Worm (Caenorhabditis elegans) whole organism, young adult: ENCODE measurements around the gene srbc-19.
A peak's percentile ranks its signal among the peaks of the same experiment; 100 is the strongest.

ENCODE experiments used
- B0261.1 ChIP-seq: sonication (generic microtip); optimal IDR thresholded peaks from 2 replicates; lab custom pipeline; 2016; ENCODE audit warnings: mild to moderate bottlenecking, missing genetic modification characterization, moderate library complexity, missing compliant biosample characterization
- F10E7.11 ChIP-seq: sonication (generic microtip); optimal IDR thresholded peaks from 2 replicates; lab custom pipeline; 2017; ENCODE audit warnings: mild to moderate bottlenecking, missing genetic modification characterization, moderate library complexity, missing compliant biosample characterization
- F37B4.10 ChIP-seq: fragments of 200-800 bp; sonication (Bioruptor generic); IDR thresholded peaks from 2 replicates; pipeline ENCODE4 v1.3.6; 2022; ENCODE audit warnings: missing genetic modification characterization, missing compliant biosample characterization
- F49E8.2 ChIP-seq: sonication (generic microtip); optimal IDR thresholded peaks from 3 replicates; lab custom pipeline; 2017; ENCODE audit warnings: missing genetic modification characterization, mild to moderate bottlenecking, missing compliant biosample characterization, antibody characterized with exemption, moderate library complexity; ENCODE audit not compliant: insufficient read depth
- F57C9.4 ChIP-seq: sonication (generic microtip); optimal IDR thresholded peaks from 2 replicates; lab custom pipeline; 2017; ENCODE audit warnings: mild to moderate bottlenecking, missing genetic modification characterization, missing compliant biosample characterization
- K11D2.4 ChIP-seq: fragments of 200-800 bp; sonication (Bioruptor generic); IDR thresholded peaks from 2 replicates; pipeline ENCODE4 v1.3.6; 2022; ENCODE audit warnings: missing genetic modification reagents, missing genetic modification characterization, missing compliant biosample characterization
- T07F8.4 ChIP-seq: sonication (generic microtip); optimal IDR thresholded peaks from 2 replicates; lab custom pipeline; 2016; ENCODE audit warnings: mild to moderate bottlenecking, missing genetic modification characterization, moderate library complexity, missing compliant biosample characterization
- T26A5.8 ChIP-seq: sonication (generic microtip); optimal IDR thresholded peaks from 2 replicates; lab custom pipeline; 2016; ENCODE audit warnings: missing genetic modification characterization, missing compliant biosample characterization
- Y53F4B.3 ChIP-seq: fragments of 200-800 bp; sonication (Bioruptor generic); IDR thresholded peaks from 2 replicates; pipeline ENCODE4 v1.3.6; 2022; ENCODE audit warnings: missing genetic modification reagents, missing genetic modification characterization, missing compliant biosample characterization
- Y56A3A.18 ChIP-seq: fragments of 200-800 bp; sonication (Bioruptor generic); IDR thresholded peaks from 2 replicates; pipeline ENCODE4 v1.3.6; 2022; ENCODE audit warnings: missing genetic modification reagents, missing genetic modification characterization, missing compliant biosample characterization
- akir-1 ChIP-seq: fragments of 200-800 bp; sonication (Bioruptor generic); optimal IDR thresholded peaks from 2 replicates; lab custom pipeline; 2018; ENCODE audit warnings: mild to moderate bottlenecking, missing genetic modification characterization, moderate library complexity, missing compliant biosample characterization
- aptf-2 ChIP-seq: fragments of 200-800 bp; sonication (Bioruptor generic); conservative IDR thresholded peaks from 2 replicates; pipeline ENCODE4 v1.3.6; 2022; ENCODE audit warnings: missing genetic modification reagents, missing genetic modification characterization, missing compliant biosample characterization
- aptf-3 ChIP-seq: fragments of 200-800 bp; sonication (Bioruptor generic); IDR thresholded peaks from 2 replicates; pipeline ENCODE4 v1.3.6; 2022; ENCODE audit warnings: missing genetic modification characterization, missing compliant biosample characterization
- attf-5 ChIP-seq: fragments of 200-800 bp; sonication (Bioruptor generic); optimal IDR thresholded peaks from 2 replicates; lab custom pipeline; 2018; ENCODE audit warnings: mild to moderate bottlenecking, missing genetic modification characterization, missing compliant biosample characterization
- attf-6 ChIP-seq: fragments of 200-800 bp; sonication (Bioruptor generic); IDR thresholded peaks from 2 replicates; pipeline ENCODE4 v1.3.6; 2022; ENCODE audit warnings: missing genetic modification reagents, missing genetic modification characterization, missing compliant biosample characterization
- bed-1 ChIP-seq: fragments of 200-800 bp; sonication (Bioruptor generic); IDR thresholded peaks from 2 replicates; pipeline ENCODE4 v1.3.6; 2022; ENCODE audit warnings: missing genetic modification reagents, missing genetic modification characterization, missing compliant biosample characterization
- cebp-1 ChIP-seq, 2 experiments: fragments of 200-800 bp in 1 of 2; sonication (Bioruptor generic) in 1 of 2; sonication (generic microtip) in 1 of 2; IDR thresholded peaks in 1 of 2; optimal IDR thresholded peaks in 1 of 2; 2 replicates each; pipeline versions ENCODE4 v1.3.6 to Lab custom; 2017 to 2022; ENCODE audit warnings: missing compliant biosample characterization in 2 of 2, missing genetic modification characterization in 2 of 2, mild to moderate bottlenecking in 1 of 2, missing genetic modification reagents in 1 of 2, moderate library complexity in 1 of 2
- cebp-2 ChIP-seq: fragments of 200-800 bp; sonication (Bioruptor generic); IDR thresholded peaks from 2 replicates; pipeline ENCODE4 v1.3.6; 2022; ENCODE audit warnings: missing genetic modification characterization, missing compliant biosample characterization
- ceh-100 ChIP-seq: fragments of 200-800 bp; sonication (Bioruptor generic); IDR thresholded peaks from 2 replicates; pipeline ENCODE4 v1.3.6; 2022; ENCODE audit warnings: missing genetic modification reagents, missing genetic modification characterization, missing compliant biosample characterization
- ceh-40 ChIP-seq: fragments of 200-800 bp; sonication (Bioruptor generic); IDR thresholded peaks from 2 replicates; pipeline ENCODE4 v1.3.6; 2022; ENCODE audit warnings: missing genetic modification characterization, missing compliant biosample characterization
- ceh-79 ChIP-seq: sonication (generic microtip); optimal IDR thresholded peaks from 2 replicates; lab custom pipeline; 2017; ENCODE audit warnings: mild to moderate bottlenecking, missing genetic modification characterization, missing compliant biosample characterization
- chd-7 ChIP-seq: sonication (generic microtip); optimal IDR thresholded peaks from 2 replicates; lab custom pipeline; 2016; ENCODE audit warnings: mild to moderate bottlenecking, missing genetic modification characterization, moderate library complexity, missing compliant biosample characterization
- dox-1 ChIP-seq: fragments of 200-800 bp; sonication (Bioruptor generic); IDR thresholded peaks from 2 replicates; pipeline ENCODE4 v1.3.6; 2022; ENCODE audit warnings: missing genetic modification reagents, missing genetic modification characterization, missing compliant biosample characterization
- ets-4 ChIP-seq: fragments of 200-800 bp; sonication (Bioruptor generic); optimal IDR thresholded peaks from 2 replicates; lab custom pipeline; 2018; ENCODE audit warnings: mild to moderate bottlenecking, missing genetic modification characterization, missing compliant biosample characterization
- hmg-1.2 ChIP-seq: fragments of 200-800 bp; sonication (Bioruptor generic); IDR thresholded peaks from 2 replicates; pipeline ENCODE4 v1.3.6; 2022; ENCODE audit warnings: missing genetic modification reagents, missing genetic modification characterization, missing compliant biosample characterization
- let-526 ChIP-seq: fragments of 200-800 bp; sonication (Bioruptor generic); IDR thresholded peaks from 2 replicates; pipeline ENCODE4 v1.3.6; 2022; ENCODE audit warnings: missing genetic modification reagents, missing genetic modification characterization, missing compliant biosample characterization
- let-607 ChIP-seq, 2 experiments: fragments of 200-800 bp in 1 of 2; sonication (Bioruptor generic) in 1 of 2; sonication (generic microtip) in 1 of 2; optimal IDR thresholded peaks; 2 replicates each; lab custom pipeline; 2016 to 2018; ENCODE audit warnings: mild to moderate bottlenecking in 2 of 2, missing compliant biosample characterization in 2 of 2, missing genetic modification characterization in 2 of 2, moderate library complexity in 2 of 2, missing genotype in 1 of 2
- lir-1 ChIP-seq: fragments of 200-800 bp; sonication (Bioruptor generic); conservative IDR thresholded peaks from 2 replicates; pipeline ENCODE4 v1.3.6; 2022; ENCODE audit warnings: missing genetic modification reagents, missing genetic modification characterization, missing compliant biosample characterization
- lsl-1 ChIP-seq: fragments of 200-800 bp; sonication (Bioruptor generic); optimal IDR thresholded peaks from 2 replicates; lab custom pipeline; 2018; ENCODE audit warnings: mild to moderate bottlenecking, missing genetic modification characterization, moderate library complexity, missing compliant biosample characterization
- nfyb-1 ChIP-seq: fragments of 200-800 bp; sonication (Bioruptor generic); IDR thresholded peaks from 2 replicates; pipeline ENCODE4 v1.3.6; 2022; ENCODE audit warnings: missing genetic modification reagents, missing genetic modification characterization, missing compliant biosample characterization
- nhr-80 ChIP-seq: sonication (generic microtip); optimal IDR thresholded peaks from 2 replicates; lab custom pipeline; 2016; ENCODE audit warnings: missing genetic modification characterization, missing compliant biosample characterization
- pbrm-1 ChIP-seq: fragments of 200-800 bp; sonication (Bioruptor generic); IDR thresholded peaks from 2 replicates; pipeline ENCODE4 v1.3.6; 2022; ENCODE audit warnings: missing genetic modification reagents, missing genetic modification characterization, missing compliant biosample characterization
- rcor-1 ChIP-seq: fragments of 200-800 bp; sonication (Bioruptor generic); IDR thresholded peaks from 2 replicates; pipeline ENCODE4 v1.3.6; 2022; ENCODE audit warnings: missing genetic modification reagents, missing genetic modification characterization, missing compliant biosample characterization
- rec-8 ChIP-seq, 2 experiments: sonication (generic microtip); optimal IDR thresholded peaks; 2 replicates each; lab custom pipeline; 2016; ENCODE audit warnings: mild to moderate bottlenecking in 2 of 2, missing genetic modification characterization in 2 of 2, missing genetic modification reagents in 2 of 2, missing genotype in 2 of 2, missing biosample characterization in 1 of 2, missing compliant biosample characterization in 1 of 2, moderate library complexity in 1 of 2
- repo-1 ChIP-seq: sonication (generic microtip); optimal IDR thresholded peaks from 2 replicates; lab custom pipeline; 2017; ENCODE audit warnings: mild to moderate bottlenecking, missing genetic modification characterization, missing compliant biosample characterization
- rpc-1 ChIP-seq, 2 experiments: fragments of 150-350 bp in 1 of 2; sonication (generic microtip) in 1 of 2; optimal IDR thresholded peaks; 2 replicates each; lab custom pipeline; 2014 to 2018; ENCODE audit warnings: missing biosample characterization in 1 of 2, missing genetic modification characterization in 1 of 2, missing genetic modification reagents in 1 of 2, missing genotype in 1 of 2
- snpc-3.4 ChIP-seq: sonication (generic microtip); optimal IDR thresholded peaks from 2 replicates; lab custom pipeline; 2017; ENCODE audit warnings: missing genetic modification characterization, mild to moderate bottlenecking, missing compliant biosample characterization, antibody characterized with exemption, moderate library complexity, missing genotype, missing genetic modification reagents
- somi-1 ChIP-seq: fragments of 200-800 bp; sonication (Bioruptor generic); optimal IDR thresholded peaks from 2 replicates; lab custom pipeline; 2018; ENCODE audit warnings: mild to moderate bottlenecking, missing genetic modification characterization, missing compliant biosample characterization
- sptf-2 ChIP-seq: fragments of 200-800 bp; sonication (Bioruptor generic); optimal IDR thresholded peaks from 2 replicates; lab custom pipeline; 2018; ENCODE audit warnings: mild to moderate bottlenecking, missing genetic modification characterization, missing compliant biosample characterization
- tbx-9 ChIP-seq: sonication (generic microtip); optimal IDR thresholded peaks from 2 replicates; lab custom pipeline; 2016; ENCODE audit warnings: borderline replicate concordance, missing genetic modification characterization, inconsistent platforms, missing compliant biosample characterization
- tlf-1 ChIP-seq: fragments of 200-800 bp; sonication (Bioruptor generic); optimal IDR thresholded peaks from 2 replicates; lab custom pipeline; 2018; ENCODE audit warnings: mild to moderate bottlenecking, missing genetic modification characterization, missing compliant biosample characterization
- xnd-1 ChIP-seq: sonication (generic microtip); optimal IDR thresholded peaks from 2 replicates; lab custom pipeline; 2016; ENCODE audit warnings: missing genotype, missing genetic modification reagents, missing genetic modification characterization, missing compliant biosample characterization
- ztf-26 ChIP-seq: sonication (generic microtip); optimal IDR thresholded peaks from 2 replicates; lab custom pipeline; 2017; ENCODE audit warnings: missing genetic modification characterization, missing compliant biosample characterization

The srbc-19 gene

DNA sequence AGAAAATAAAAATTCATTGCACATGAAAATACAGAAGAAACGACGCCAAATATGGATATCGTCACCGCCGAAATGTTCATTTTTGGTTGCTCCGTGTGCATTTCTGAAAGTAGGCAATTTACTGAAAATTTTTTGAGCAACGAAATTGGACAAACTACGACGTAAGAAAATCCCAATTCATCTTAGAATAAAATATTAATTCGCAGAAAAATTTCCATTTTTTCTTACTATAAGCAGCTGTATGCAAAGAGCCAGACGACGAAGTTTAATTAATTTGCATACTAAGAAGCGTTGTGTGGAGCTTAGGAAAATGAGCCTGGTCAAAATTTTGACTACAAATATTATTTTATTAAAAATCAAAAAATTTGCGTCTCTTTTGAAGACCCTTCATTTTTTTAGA is at the start of gene srbc-19:
Gene srbc-19 (minus strand): TSS at position 101 of the 400 bp plus-strand sequence.
- TF ChIP-seq ceh-40 (GFP tag; lab: Robert Waterston, UW) (no peak), pbrm-1 (no peak), bed-1 (no peak), F10E7.11 (tag; lab: Kevin White, UChicago) (no peak), ceh-100 (GFP tag; lab: Robert Waterston, UW) (no peak), F49E8.2 (tag; lab: Kevin White, UChicago) (no peak), lsl-1 (GFP tag; lab: Kevin White, UChicago) (no peak), tlf-1 (GFP tag; lab: Kevin White, UChicago) (no peak), rpc-1 (optimal IDR thresholded peaks at IDR 0.05; lab: Kevin White, UChicago) (no peak), rpc-1 (tag; optimal IDR thresholded peaks at IDR 0.05; lab: Kevin White, UChicago) (no peak), rec-8 (tag; optimal IDR thresholded peaks at IDR 0.05; lab: Kevin White, UChicago) (no peak), repo-1 (tag; lab: Kevin White, UChicago) (no peak), cebp-2 (GFP tag; lab: Robert Waterston, UW) (no peak), Y53F4B.3 (GFP tag; lab: Robert Waterston, UW) (no peak), ets-4 (GFP tag; lab: Kevin White, UChicago) (no peak), Y56A3A.18 (GFP tag; lab: Robert Waterston, UW) (no peak), F57C9.4 (tag; lab: Kevin White, UChicago) (no peak), let-526 (GFP tag; lab: Robert Waterston, UW) (no peak)

DNA sequence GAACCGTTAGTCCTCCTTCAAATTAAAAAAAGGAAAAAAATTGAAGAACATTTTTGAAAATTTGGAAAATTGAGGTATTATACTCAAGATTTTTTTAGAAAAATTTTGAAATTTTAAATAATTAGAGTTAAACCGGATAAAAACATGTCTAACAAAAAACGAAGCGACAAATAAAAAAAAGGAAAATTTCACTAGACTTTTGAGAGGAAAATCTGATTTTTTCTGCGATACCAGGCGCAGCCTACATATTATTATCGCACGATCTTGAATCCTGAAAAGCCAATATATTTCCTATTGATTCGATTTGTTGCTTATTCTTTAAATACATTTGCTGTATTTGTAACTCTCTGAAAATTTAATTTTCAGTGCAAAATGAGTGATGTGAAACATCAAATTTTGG is 48.8 kb upstream of the srbc-19 start, which contains the start of gene nstp-8:
Gene nstp-8 (plus strand): TSS at position 301 of the 400 bp plus-strand sequence.
- TF ChIP-seq F37B4.10 (GFP tag; lab: Robert Waterston, UW) (no peak), lir-1 (GFP tag; lab: Robert Waterston, UW) (no peak), ets-4 (GFP tag; lab: Kevin White, UChicago) (no peak)

DNA sequence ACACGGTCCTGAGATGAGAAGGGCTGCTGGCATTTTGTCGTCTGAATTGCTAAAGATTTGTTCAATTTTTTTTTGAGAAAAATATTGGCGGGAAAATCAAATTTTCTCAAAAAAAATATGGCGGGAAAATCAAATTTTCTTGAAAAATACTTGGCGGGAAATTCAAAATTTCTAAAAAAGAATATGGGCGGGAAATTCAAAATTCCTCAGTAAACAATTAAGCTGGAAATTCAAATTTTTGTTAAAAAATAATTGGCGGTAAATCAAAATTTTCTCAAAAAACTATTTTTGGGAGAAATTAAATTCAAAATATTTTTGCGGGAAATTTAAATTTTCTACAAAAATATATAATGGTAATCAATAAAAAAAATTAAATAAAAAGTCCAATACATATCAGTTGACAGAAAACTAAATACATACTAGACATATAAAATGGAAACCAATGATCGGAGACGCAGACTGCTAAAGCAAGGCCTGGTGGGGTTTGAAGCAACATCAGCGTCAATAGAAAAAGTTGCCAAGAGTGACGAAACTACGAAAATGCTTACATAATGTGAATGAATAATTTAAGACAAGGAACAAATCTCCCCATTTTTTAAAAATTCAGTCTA is 48.0 kb upstream of the srbc-19 start, which contains the start of gene nhr-184:
Gene nhr-184 (minus strand): TSS at position 51 of the 611 bp plus-strand sequence.
- TF ChIP-seq K11D2.4 (GFP tag; lab: Robert Waterston, UW) (no peak), xnd-1 (tag; lab: Kevin White, UChicago) (no peak), let-526 (GFP tag; lab: Robert Waterston, UW) (no peak), snpc-3.4 (tag; lab: Kevin White, UChicago) (no peak), akir-1 (no peak), repo-1 (tag; lab: Kevin White, UChicago) (no peak), F57C9.4 (tag; lab: Kevin White, UChicago) (no peak), let-607 (tag; optimal IDR thresholded peaks at IDR 0.05; lab: Kevin White, UChicago) (no peak), somi-1 (GFP tag; lab: Kevin White, UChicago) (no peak), nhr-80 (tag; lab: Kevin White, UChicago) (peak; percentile 7), aptf-2 (GFP tag; lab: Robert Waterston, UW) (no peak), aptf-3 (GFP tag; lab: Robert Waterston, UW) (no peak), ztf-26 (tag; lab: Kevin White, UChicago) (no peak), attf-5 (peak; percentile 8), nfyb-1 (GFP tag; lab: Robert Waterston, UW) (no peak), cebp-1 (GFP tag; IDR thresholded peaks at IDR 0.05; lab: Robert Waterston, UW) (no peak), cebp-1 (tag; optimal IDR thresholded peaks at IDR 0.05; lab: Kevin White, UChicago) (peak; percentile 52), T26A5.8 (tag; lab: Kevin White, UChicago) (no peak), ceh-79 (tag; lab: Kevin White, UChicago) (no peak), rec-8 (tag; optimal IDR thresholded peaks at IDR 0.05; lab: Kevin White, UChicago) (no peak), chd-7 (no peak), sptf-2 (no peak), ceh-40 (GFP tag; lab: Robert Waterston, UW) (no peak), T07F8.4 (tag; lab: Kevin White, UChicago) (no peak), attf-6 (GFP tag; lab: Robert Waterston, UW) (no peak), B0261.1 (tag; lab: Kevin White, UChicago) (no peak), rcor-1 (no peak), dox-1 (no peak), hmg-1.2 (GFP tag; lab: Robert Waterston, UW) (peak; percentile 36; the same call in 1 of the 2 replicates), tbx-9 (tag; lab: Kevin White, UChicago) (no peak), F10E7.11 (tag; lab: Kevin White, UChicago) (no peak)
